Worm (Caenorhabditis elegans): ENCODE data around the gene unc-129.

The unc-129 gene

DNA sequence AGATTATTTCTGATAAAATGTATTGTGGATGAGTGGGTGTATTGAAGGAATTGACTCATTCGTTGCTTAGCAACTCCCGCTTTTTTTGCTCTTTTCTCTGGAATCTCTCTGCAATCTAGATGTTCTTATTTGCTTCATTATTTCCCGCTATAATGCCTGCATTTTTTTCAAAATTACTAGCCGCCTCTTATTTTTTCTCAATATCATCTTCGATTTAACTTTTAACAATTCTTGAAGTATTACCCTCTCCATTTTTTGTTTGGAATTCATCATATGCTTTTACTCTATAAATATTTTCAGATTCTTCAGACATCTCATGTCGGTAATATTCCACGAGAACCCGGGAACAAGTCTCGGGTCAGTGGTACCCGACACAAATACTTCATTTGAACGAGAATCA, 49.0 kb downstream of the unc-129 start, which contains the start of gene tpra-1:
Gene tpra-1 (plus strand): TSS at position 301 of the 400 bp plus-strand sequence.
- TF ChIP-seq lin-13 (tag; optimal IDR thresholded peaks at IDR 0.05) (no peak), mls-2 (tag; optimal IDR thresholded peaks at IDR 0.05) (no peak), elt-3 (tag; optimal IDR thresholded peaks at IDR 0.05) (no peak), cnd-1 (tag; optimal IDR thresholded peaks at IDR 0.05) (no peak), elt-1 (tag; optimal IDR thresholded peaks at IDR 0.05; ENCODE audit: borderline replicate concordance, insufficient read depth) (no peak), ceh-39 (tag; optimal IDR thresholded peaks at IDR 0.05) (no peak), sem-2 (GFP tag; optimal IDR thresholded peaks at IDR 0.05) (no peak), sptf-1 (tag; optimal IDR thresholded peaks at IDR 0.05) (no peak), lsy-2 (tag; optimal IDR thresholded peaks at IDR 0.05) (no peak), tbx-8 (GFP tag; optimal IDR thresholded peaks at IDR 0.05) (no peak), mab-5 (tag; optimal IDR thresholded peaks at IDR 0.05) (no peak), ztf-11 (tag; optimal IDR thresholded peaks at IDR 0.05) (no peak), pha-4 (tag; optimal IDR thresholded peaks at IDR 0.05) (no peak), snpc-4 (tag; optimal IDR thresholded peaks at IDR 0.05) (no peak), unc-39 (tag; optimal IDR thresholded peaks at IDR 0.05) (no peak), drap-1 (GFP tag; optimal IDR thresholded peaks at IDR 0.05) (no peak), nhr-237 (tag; optimal IDR thresholded peaks at IDR 0.05) (no peak), ceh-43 (GFP tag; optimal IDR thresholded peaks at IDR 0.05) (no peak), blmp-1 (tag; optimal IDR thresholded peaks at IDR 0.05) (no peak), ceh-83 (GFP tag; optimal IDR thresholded peaks at IDR 0.05) (no peak)

DNA sequence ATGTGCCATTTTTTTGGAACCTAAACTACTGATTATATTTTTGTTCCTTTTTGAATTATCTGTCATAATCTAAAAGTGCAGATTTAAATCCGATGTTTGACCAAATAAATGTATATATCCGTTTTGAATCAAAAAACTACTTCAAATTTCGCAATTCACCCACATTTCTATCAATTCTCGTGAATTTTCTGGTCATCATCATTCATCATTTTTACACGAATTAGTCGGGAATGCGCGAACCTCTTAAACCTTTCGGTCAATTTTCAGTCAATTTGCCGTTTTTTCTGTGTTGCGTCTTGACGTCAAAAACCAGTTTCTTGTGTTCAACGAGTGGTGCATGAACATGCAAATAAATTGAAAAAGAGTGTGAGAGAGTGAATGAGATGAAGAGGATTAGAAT, 51.1 kb downstream of the unc-129 start:
- TF ChIP-seq mab-5 (tag; optimal IDR thresholded peaks at IDR 0.05), result no peak
- TF ChIP-seq ceh-39 (tag; optimal IDR thresholded peaks at IDR 0.05), result no peak
- TF ChIP-seq sem-2 (GFP tag; optimal IDR thresholded peaks at IDR 0.05), result no peak
- TF ChIP-seq bed-3 (GFP tag; optimal IDR thresholded peaks at IDR 0.05), result no peak
- TF ChIP-seq hlh-1 (tag; optimal IDR thresholded peaks at IDR 0.05), result no peak
- no peak for TF ChIP-seq M03D4.4 (tag; optimal IDR thresholded peaks at IDR 0.05)

Data from whole organism, mixed stage, embryonic.